Worm (Caenorhabditis elegans): ENCODE measurements around the gene nspe-8.

ce11 chrII:12666042-12666441, 44.3 kb upstream of the nspe-8 start:
- TF ChIP-seq let-607 (tag; optimal IDR thresholded peaks at IDR 0.05) (no peak), dox-1 (GFP tag; IDR thresholded peaks at IDR 0.05) (no peak), unc-62 (GFP tag; optimal IDR thresholded peaks at IDR 0.05) (no peak), pbrm-1 (GFP tag; IDR thresholded peaks at IDR 0.05) (no peak), hlh-26 (GFP tag; conservative IDR thresholded peaks at IDR 0.05) (no peak), K11D2.4 (GFP tag; IDR thresholded peaks at IDR 0.05) (no peak), tbp1 (GFP tag; optimal IDR thresholded peaks at IDR 0.05) (peak; percentile 0)

All from whole organism, young adult.